Fruit fly (Drosophila melanogaster) Kc167 (cell line): ENCODE measurements around the gene CG32198.

Source experiments
- Myc ChIP-seq: fragments of >200 bp; optimal IDR thresholded peaks from 2 replicates; lab custom pipeline; 2017; ENCODE audit warnings: missing external identifiers
- Sin3A ChIP-seq: fragments of >200 bp; optimal IDR thresholded peaks from 2 replicates; lab custom pipeline; 2018; ENCODE audit warnings: missing external identifiers
- h ChIP-seq: fragments of >200 bp; optimal IDR thresholded peaks from 3 replicates; lab custom pipeline; 2018; ENCODE audit warnings: missing external identifiers
- insv ChIP-seq: fragments of >200 bp; optimal IDR thresholded peaks from 3 replicates; lab custom pipeline; 2018; ENCODE audit warnings: missing external identifiers
- psq ChIP-seq: fragments of >200 bp; optimal IDR thresholded peaks from 2 replicates; lab custom pipeline; 2017; ENCODE audit warnings: missing external identifiers
- ttk ChIP-seq: sonication (Bioruptor generic); optimal IDR thresholded peaks from 2 replicates; lab custom pipeline; 2017; ENCODE audit warnings: missing external identifiers

Gene CG32198

dm6 chr3L:18526676-18527075 is at the start of gene CG32198:
TSS of gene CG32198 (plus strand) at chr3L:18526976.
- no peak for TF ChIP-seq psq (lab: Kevin White, UChicago)

- no peak for TF ChIP-seq insv (lab: Kevin White, UChicago)
- TF ChIP-seq psq (lab: Kevin White, UChicago), result no peak
- no peak for TF ChIP-seq Sin3A
- no peak for TF ChIP-seq ttk (lab: Kevin White, UChicago)
Measured at dm6 chr3L:18502425-18502824, 24.4 kb upstream of the CG32198 start, which contains the start of gene AstC-R2. TSS of gene AstC-R2 (minus strand) at chr3L:18502557.

dm6 chr3L:18539832-18540231 is 13.1 kb downstream of the CG32198 start:
- TF ChIP-seq Myc (lab: Kevin White, UChicago) (no peak), ttk (lab: Kevin White, UChicago) (no peak), psq (lab: Kevin White, UChicago) (no peak), insv (lab: Kevin White, UChicago) (no peak), h (lab: Kevin White, UChicago) (no peak), Sin3A (no peak)

- TF ChIP-seq ttk (lab: Kevin White, UChicago) (no peak), psq (lab: Kevin White, UChicago) (no peak), Myc (lab: Kevin White, UChicago) (no peak), h (lab: Kevin White, UChicago) (no peak), Sin3A (no peak), insv (lab: Kevin White, UChicago) (no peak)
Measured at dm6 chr3L:18559958-18560357, 33.2 kb downstream of the CG32198 start, which contains the start of gene AstC-R1. TSS of gene AstC-R1 (plus strand) at chr3L:18560258.
